Fruit fly (Drosophila melanogaster) ovary, adult (tissue): ENCODE measurements around the gene CG44194.

ENCODE experiments used
- CG17801 ChIP-seq: fragments of 200-800 bp; optimal IDR thresholded peaks from 2 replicates; lab custom pipeline; 2019; ENCODE audit warnings: missing biosample characterization, mild to moderate bottlenecking, missing genetic modification characterization, moderate library complexity; ENCODE audit not compliant: partially characterized antibody

CG44194 gene

dm6 chr3R:12957388-12957787 lies 40.1 kb downstream of the CG44194 start:
- no peak for TF ChIP-seq CG17801 (GFP tag; lab: Kevin White, UChicago)
